Worm (Caenorhabditis elegans) whole organism, L2 larva: Measurements from ENCODE around the gene C17E7.12.

Experiments used
- fos-1 ChIP-seq: fragments of 150-350 bp; optimal IDR thresholded peaks from 2 replicates; lab custom pipeline; 2014; ENCODE audit warnings: missing biosample characterization, missing genetic modification characterization
- unc-39 ChIP-seq: fragments of 150-350 bp; optimal IDR thresholded peaks from 2 replicates; lab custom pipeline; 2014; ENCODE audit warnings: missing biosample characterization, missing genetic modification characterization

ce11 chrV:3878223-3878622 lies 13.6 kb downstream of the C17E7.12 start, which contains the start of gene nhr-159:
- TF ChIP-seq fos-1: no peak
- TF ChIP-seq unc-39: no peak
